Worm (Caenorhabditis elegans): ENCODE measurements around the gene decr-1.1.

The decr-1.1 gene

ce11 chrV:13785767-13786166 lies 3.6 kb downstream of the decr-1.1 start:
- TF ChIP-seq sptf-1 (tag; optimal IDR thresholded peaks at IDR 0.05): no peak
- no peak for TF ChIP-seq ham-2 (GFP tag; optimal IDR thresholded peaks at IDR 0.05)
- TF ChIP-seq lin-32 (GFP tag; optimal IDR thresholded peaks at IDR 0.05): no peak
- no peak for TF ChIP-seq zip-8 (tag; optimal IDR thresholded peaks at IDR 0.05)
- TF ChIP-seq ztf-11 (tag; optimal IDR thresholded peaks at IDR 0.05): no peak
- TF ChIP-seq unc-62 (GFP tag; optimal IDR thresholded peaks at IDR 0.05): no peak
- no peak for TF ChIP-seq flh-1 (GFP tag; optimal IDR thresholded peaks at IDR 0.05)
- TF ChIP-seq nhr-237 (tag; optimal IDR thresholded peaks at IDR 0.05): no peak
- TF ChIP-seq snpc-4 (tag; optimal IDR thresholded peaks at IDR 0.05): no peak
- TF ChIP-seq M03D4.4 (tag; optimal IDR thresholded peaks at IDR 0.05): no peak
- TF ChIP-seq unc-39 (tag; optimal IDR thresholded peaks at IDR 0.05): no peak

DNA sequence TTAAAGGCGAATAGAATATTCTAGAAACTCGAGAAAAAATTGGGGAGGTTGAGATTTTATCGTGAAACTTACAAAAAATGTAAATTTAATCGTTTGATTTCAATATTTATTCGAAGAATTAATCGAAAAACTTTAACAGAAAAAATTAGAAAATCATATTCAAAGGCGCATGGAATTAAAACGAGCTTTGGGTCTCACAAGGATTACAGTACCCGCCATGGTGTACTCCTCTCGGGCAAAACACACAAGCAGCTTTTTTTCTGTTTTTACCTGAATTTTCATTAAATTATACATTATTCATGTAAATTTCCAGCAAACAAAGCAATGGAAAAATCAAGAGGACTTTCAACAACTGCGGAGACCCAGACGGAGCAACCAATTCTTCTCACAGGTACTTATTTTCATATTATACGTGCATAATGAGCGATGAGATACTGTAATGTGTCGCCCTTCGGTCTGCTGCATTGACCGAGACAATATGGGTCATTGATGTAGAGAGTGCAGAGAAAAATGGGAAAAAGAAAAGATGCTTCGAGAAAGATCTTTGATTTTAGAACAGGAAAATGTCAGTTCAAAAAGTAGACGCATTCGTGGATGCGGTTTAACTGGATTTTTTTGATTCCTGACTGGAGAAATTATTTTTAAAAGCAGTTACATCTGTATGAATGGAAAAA lies 5.2 kb downstream of the decr-1.1 start, which contains the start of the genes F53C11.4 and F53C11.5:
F53C11.4 (minus strand) TSS at position 128 of the 674 bp plus-strand sequence.
F53C11.5 (plus strand) TSS at position 325 of the 674 bp plus-strand sequence.
- no peak for TF ChIP-seq sem-2 (GFP tag; optimal IDR thresholded peaks at IDR 0.05)
- peak; percentile 7 for TF ChIP-seq mep-1 (tag; optimal IDR thresholded peaks at IDR 0.05)
- no peak for TF ChIP-seq ces-1 (GFP tag; optimal IDR thresholded peaks at IDR 0.05)
- peak; percentile 8 for TF ChIP-seq unc-120 (tag; optimal IDR thresholded peaks at IDR 0.05; ENCODE audit: poor library complexity, severe bottlenecking)
- no peak for TF ChIP-seq sptf-1 (tag; optimal IDR thresholded peaks at IDR 0.05)
- TF ChIP-seq snpc-4 (tag; optimal IDR thresholded peaks at IDR 0.05): no peak
- TF ChIP-seq ztf-11 (tag; optimal IDR thresholded peaks at IDR 0.05): no peak
- TF ChIP-seq mls-2 (tag; optimal IDR thresholded peaks at IDR 0.05): no peak
- no peak for TF ChIP-seq blmp-1 (tag; optimal IDR thresholded peaks at IDR 0.05)
- TF ChIP-seq lin-13 (tag; optimal IDR thresholded peaks at IDR 0.05): no peak
- no peak for TF ChIP-seq unc-39 (tag; optimal IDR thresholded peaks at IDR 0.05)
- TF ChIP-seq nhr-2 (tag; optimal IDR thresholded peaks at IDR 0.05): peak; percentile 98
- TF ChIP-seq mab-5 (tag; optimal IDR thresholded peaks at IDR 0.05): no peak
- TF ChIP-seq M03D4.4 (tag; optimal IDR thresholded peaks at IDR 0.05): no peak
- no peak for TF ChIP-seq ceh-43 (GFP tag; optimal IDR thresholded peaks at IDR 0.05)
- TF ChIP-seq nhr-12 (tag; optimal IDR thresholded peaks at IDR 0.05): no peak
- no peak for TF ChIP-seq nhr-28 (tag; optimal IDR thresholded peaks at IDR 0.05)
- no peak for TF ChIP-seq cnd-1 (tag; optimal IDR thresholded peaks at IDR 0.05)
- no peak for TF ChIP-seq drap-1 (GFP tag; optimal IDR thresholded peaks at IDR 0.05)
- TF ChIP-seq lsy-2 (tag; optimal IDR thresholded peaks at IDR 0.05): peak; percentile 42
- peak; percentile 43 for TF ChIP-seq unc-62 (GFP tag; optimal IDR thresholded peaks at IDR 0.05)
- no peak for TF ChIP-seq lin-32 (GFP tag; optimal IDR thresholded peaks at IDR 0.05)
- TF ChIP-seq nhr-237 (tag; optimal IDR thresholded peaks at IDR 0.05): peak; percentile 30
- no peak for TF ChIP-seq nhr-76 (tag; optimal IDR thresholded peaks at IDR 0.05)
- TF ChIP-seq flh-1 (GFP tag; optimal IDR thresholded peaks at IDR 0.05): no peak
- TF ChIP-seq elt-3 (tag; optimal IDR thresholded peaks at IDR 0.05): no peak
- no peak for TF ChIP-seq ceh-83 (GFP tag; optimal IDR thresholded peaks at IDR 0.05)
- no peak for TF ChIP-seq hlh-1 (tag; optimal IDR thresholded peaks at IDR 0.05)
- TF ChIP-seq pha-4 (tag; optimal IDR thresholded peaks at IDR 0.05): no peak

DNA sequence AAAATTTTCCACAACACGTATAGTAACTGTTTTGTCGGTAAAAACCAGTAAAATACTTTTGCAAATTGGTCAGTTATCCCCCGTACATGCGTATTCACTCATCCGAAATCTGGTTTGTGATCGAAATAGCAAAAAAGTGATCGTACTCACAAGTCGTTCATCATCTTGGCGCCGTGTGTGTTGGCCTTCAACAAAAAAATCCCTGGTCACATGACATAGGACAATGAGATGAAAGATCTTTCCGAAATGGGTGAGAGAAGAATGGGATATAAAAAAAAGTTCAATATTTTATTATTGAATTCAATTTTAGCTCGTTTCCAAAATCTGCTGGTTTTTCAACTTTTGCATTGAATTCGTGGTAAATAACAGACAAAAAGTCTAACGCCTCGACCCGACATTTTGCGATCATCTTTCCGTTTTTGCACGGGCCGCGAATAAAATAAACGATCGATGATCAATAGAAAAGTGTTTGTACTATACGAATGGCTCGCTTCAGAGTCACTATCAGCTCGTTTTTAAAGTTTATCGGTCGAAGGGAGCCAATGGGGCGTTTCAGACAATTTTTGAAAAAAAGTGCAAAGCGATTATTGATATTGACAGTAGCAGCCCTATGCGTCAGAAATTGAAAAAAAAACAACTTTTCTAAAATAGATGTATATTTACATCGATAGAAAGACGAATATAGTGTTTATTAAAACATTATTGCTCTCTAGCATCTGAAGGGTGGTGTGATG lies 5.9 kb downstream of the decr-1.1 start:
- TF ChIP-seq sem-2 (GFP tag; optimal IDR thresholded peaks at IDR 0.05): no peak
- TF ChIP-seq blmp-1 (tag; optimal IDR thresholded peaks at IDR 0.05): no peak
- no peak for TF ChIP-seq bed-3 (GFP tag; optimal IDR thresholded peaks at IDR 0.05)
- TF ChIP-seq ceh-39 (tag; optimal IDR thresholded peaks at IDR 0.05): no peak
- TF ChIP-seq nhr-2 (tag; optimal IDR thresholded peaks at IDR 0.05): no peak
- no peak for TF ChIP-seq zip-8 (tag; optimal IDR thresholded peaks at IDR 0.05)
- TF ChIP-seq unc-62 (GFP tag; optimal IDR thresholded peaks at IDR 0.05): no peak
- no peak for TF ChIP-seq unc-120 (tag; optimal IDR thresholded peaks at IDR 0.05; ENCODE audit: poor library complexity, severe bottlenecking)
- TF ChIP-seq ceh-83 (GFP tag; optimal IDR thresholded peaks at IDR 0.05): no peak
- TF ChIP-seq mls-2 (tag; optimal IDR thresholded peaks at IDR 0.05): no peak
- no peak for TF ChIP-seq hlh-1 (tag; optimal IDR thresholded peaks at IDR 0.05)
- TF ChIP-seq ham-2 (GFP tag; optimal IDR thresholded peaks at IDR 0.05): no peak
- TF ChIP-seq ces-1 (GFP tag; optimal IDR thresholded peaks at IDR 0.05): no peak
- no peak for TF ChIP-seq lsy-2 (tag; optimal IDR thresholded peaks at IDR 0.05)
